Fruit fly (Drosophila melanogaster) whole organism, adult: ENCODE measurements around the gene CG31342.

ENCODE experiments used
- CG11617 ChIP-seq: fragments of 200-800 bp; sonication (Bioruptor generic); optimal IDR thresholded peaks from 2 replicates; lab custom pipeline; 2017; ENCODE audit warnings: mild to moderate bottlenecking, missing biosample characterization, missing genetic modification reagents, missing genetic modification characterization
- CG12768 ChIP-seq: fragments of 200-800 bp; sonication (Bioruptor generic); optimal IDR thresholded peaks from 2 replicates; lab custom pipeline; 2017; ENCODE audit warnings: missing biosample characterization, missing genetic modification characterization, mild to moderate bottlenecking, moderate library complexity, missing genetic modification reagents
- CG14711 ChIP-seq: fragments of 200-800 bp; sonication (Bioruptor generic); optimal IDR thresholded peaks from 2 replicates; lab custom pipeline; 2018; ENCODE audit warnings: missing biosample characterization, mild to moderate bottlenecking, missing genetic modification characterization, moderate library complexity
- CG1620 ChIP-seq: fragments of 200-800 bp; sonication (Bioruptor generic); optimal IDR thresholded peaks from 2 replicates; lab custom pipeline; 2016; ENCODE audit warnings: missing biosample characterization, missing genetic modification characterization
- CG33017 ChIP-seq: fragments of 200-800 bp; sonication (Bioruptor generic); optimal IDR thresholded peaks from 2 replicates; lab custom pipeline; 2018; ENCODE audit warnings: missing biosample characterization, mild to moderate bottlenecking, missing genetic modification characterization, moderate library complexity
- CG5204 ChIP-seq: fragments of 200-800 bp; sonication (Bioruptor generic); optimal IDR thresholded peaks from 2 replicates; lab custom pipeline; 2016; ENCODE audit warnings: missing biosample characterization, missing genetic modification characterization
- CG7045 ChIP-seq: fragments of 200-800 bp; sonication (Bioruptor generic); optimal IDR thresholded peaks from 2 replicates; lab custom pipeline; 2017; ENCODE audit warnings: missing biosample characterization, mild to moderate bottlenecking, missing genetic modification characterization
- CG7101 ChIP-seq: fragments of 200-800 bp; sonication (Bioruptor generic); optimal IDR thresholded peaks from 2 replicates; lab custom pipeline; 2018; ENCODE audit warnings: missing biosample characterization, mild to moderate bottlenecking, missing genetic modification characterization, moderate library complexity
- Clk ChIP-seq: fragments of 200-800 bp; sonication (Bioruptor generic); optimal IDR thresholded peaks from 2 replicates; lab custom pipeline; 2017; ENCODE audit warnings: missing biosample characterization, missing genetic modification characterization
- Crg-1 ChIP-seq: fragments of 200-800 bp; sonication (Bioruptor generic); optimal IDR thresholded peaks from 2 replicates; lab custom pipeline; 2016; ENCODE audit warnings: missing biosample characterization, missing genetic modification characterization
- Hr96 ChIP-seq: fragments of 200-800 bp; sonication (Bioruptor generic); optimal IDR thresholded peaks from 2 replicates; lab custom pipeline; 2016; ENCODE audit warnings: missing biosample characterization, missing genetic modification characterization
- Mnt ChIP-seq: fragments of 200-800 bp; sonication (Bioruptor generic); optimal IDR thresholded peaks from 2 replicates; lab custom pipeline; 2016; ENCODE audit warnings: missing biosample characterization, mild to moderate bottlenecking, missing genetic modification characterization
- bab1 ChIP-seq: fragments of 200-800 bp; sonication (Bioruptor generic); optimal IDR thresholded peaks from 3 replicates; lab custom pipeline; 2019; ENCODE audit warnings: missing biosample characterization, mild to moderate bottlenecking, missing genetic modification characterization, moderate library complexity
- cic ChIP-seq: fragments of 200-800 bp; sonication (Bioruptor generic); optimal IDR thresholded peaks from 2 replicates; lab custom pipeline; 2017; ENCODE audit warnings: missing biosample characterization, mild to moderate bottlenecking, missing genetic modification characterization, moderate library complexity
- cnc ChIP-seq, 2 experiments: fragments of >200 bp; optimal IDR thresholded peaks; 2 replicates each; lab custom pipeline; 2017
- kay ChIP-seq: fragments of 200-800 bp; sonication (Bioruptor generic); peaks from one replicate; lab custom pipeline; 2016; ENCODE audit warnings: missing biosample characterization, missing genetic modification characterization, borderline replicate concordance
- ovo ChIP-seq: fragments of 200-800 bp; sonication (Bioruptor generic); optimal IDR thresholded peaks from 2 replicates; lab custom pipeline; 2016; ENCODE audit warnings: missing biosample characterization, missing genetic modification characterization
- pad ChIP-seq: fragments of 200-800 bp; sonication (Bioruptor generic); optimal IDR thresholded peaks from 3 replicates; lab custom pipeline; 2017; ENCODE audit warnings: missing biosample characterization, missing genetic modification characterization, mild to moderate bottlenecking, moderate library complexity, missing genetic modification reagents
- tj ChIP-seq: fragments of 200-800 bp; sonication (Bioruptor generic); optimal IDR thresholded peaks from 3 replicates; lab custom pipeline; 2017; ENCODE audit warnings: missing biosample characterization, mild to moderate bottlenecking, missing genetic modification characterization, moderate library complexity
- toe ChIP-seq: fragments of 200-800 bp; sonication (Bioruptor generic); optimal IDR thresholded peaks from 2 replicates; lab custom pipeline; 2016; ENCODE audit warnings: missing biosample characterization, missing genetic modification characterization

CG31342 gene

dm6 chr3R:12981334-12982166 is 4.3 kb upstream of the CG31342 start:
- TF ChIP-seq CG12768 (GFP tag; lab: Kevin White, UChicago) = peak; percentile 77
- TF ChIP-seq Clk (GFP tag; lab: Kevin White, UChicago) = peak; percentile 16
- TF ChIP-seq CG5204 (GFP tag; lab: Kevin White, UChicago) = peak; percentile 59
- peak; percentile 76 for TF ChIP-seq CG7045 (GFP tag; lab: Kevin White, UChicago)
- TF ChIP-seq CG11617 (GFP tag; lab: Kevin White, UChicago) = peak; percentile 61
- no peak for TF ChIP-seq CG14711 (tag; lab: Kevin White, UChicago)
- peak; percentile 27 for TF ChIP-seq toe (GFP tag; lab: Kevin White, UChicago)
- TF ChIP-seq CG33017 (tag; lab: Kevin White, UChicago) = peak; percentile 79
- no peak for TF ChIP-seq CG1620
- no peak for TF ChIP-seq ovo (GFP tag; lab: Kevin White, UChicago)
- peak; percentile 9 for TF ChIP-seq pad (GFP tag; lab: Kevin White, UChicago)
- peak; percentile 39 for TF ChIP-seq bab1
- TF ChIP-seq CG7101 (tag; lab: Kevin White, UChicago) = peak; percentile 41
- TF ChIP-seq tj = no peak

- TF ChIP-seq bab1 (peak; percentile 72), pad (GFP tag; lab: Kevin White, UChicago) (peak; percentile 47), CG7045 (GFP tag; lab: Kevin White, UChicago) (peak; percentile 44), CG5204 (GFP tag; lab: Kevin White, UChicago) (peak; percentile 75), kay (GFP tag; lab: Kevin White, UChicago) (peak; percentile 54), ovo (GFP tag; lab: Kevin White, UChicago) (peak; percentile 72), CG12768 (GFP tag; lab: Kevin White, UChicago) (peak; percentile 80), CG14711 (tag; lab: Kevin White, UChicago) (peak; percentile 93), CG7101 (tag; lab: Kevin White, UChicago) (peak; percentile 81), Mnt (GFP tag; lab: Kevin White, UChicago) (peak; percentile 44), cic (peak; percentile 91), CG33017 (tag; lab: Kevin White, UChicago) (peak; percentile 82), Crg-1 (peak; percentile 35), tj (peak; percentile 89), Hr96 (GFP tag; lab: Kevin White, UChicago) (no peak), Clk (GFP tag; lab: Kevin White, UChicago) (peak; percentile 76), CG1620 (peak; percentile 13), CG11617 (GFP tag; lab: Kevin White, UChicago) (peak; percentile 83), toe (GFP tag; lab: Kevin White, UChicago) (peak; percentile 56), cnc (optimal IDR thresholded peaks at IDR 0.05; lab: Kevin White, UChicago) (no peak)
Observed at dm6 chr3R:12982167-12982981, 3.5 kb upstream of the CG31342 start.

- TF ChIP-seq Mnt (GFP tag; lab: Kevin White, UChicago) (peak; percentile 24), CG11617 (GFP tag; lab: Kevin White, UChicago) (no peak), CG1620 (no peak), CG7045 (GFP tag; lab: Kevin White, UChicago) (no peak), Hr96 (GFP tag; lab: Kevin White, UChicago) (no peak), cic (peak; percentile 78), CG7101 (tag; lab: Kevin White, UChicago) (no peak), kay (GFP tag; lab: Kevin White, UChicago) (peak; percentile 98), CG12768 (GFP tag; lab: Kevin White, UChicago) (no peak)
Observed at dm6 chr3R:12982982-12983633, 2.7 kb upstream of the CG31342 start.

dm6 chr3R:12988411-12988810 is 2.6 kb downstream of the CG31342 start, which contains the start of gene CG14383:
CG14383 (minus strand) TSS chr3R:12988511.
- no peak for TF ChIP-seq kay (GFP tag; lab: Kevin White, UChicago)
- TF ChIP-seq cnc (optimal IDR thresholded peaks at IDR 0.05; lab: Kevin White, UChicago) = no peak
- TF ChIP-seq CG33017 (tag; lab: Kevin White, UChicago) = no peak
- TF ChIP-seq CG11617 (GFP tag; lab: Kevin White, UChicago) = no peak
- no peak for TF ChIP-seq Crg-1
- TF ChIP-seq toe (GFP tag; lab: Kevin White, UChicago) = no peak
- no peak for TF ChIP-seq CG7101 (tag; lab: Kevin White, UChicago)
- no peak for TF ChIP-seq tj

- no peak for TF ChIP-seq Mnt (GFP tag; lab: Kevin White, UChicago)
- TF ChIP-seq CG11617 (GFP tag; lab: Kevin White, UChicago) = no peak
- no peak for TF ChIP-seq CG33017 (tag; lab: Kevin White, UChicago)
- TF ChIP-seq CG5204 (GFP tag; lab: Kevin White, UChicago) = no peak
- no peak for TF ChIP-seq ovo (GFP tag; lab: Kevin White, UChicago)
- TF ChIP-seq Clk (GFP tag; lab: Kevin White, UChicago) = no peak
- TF ChIP-seq CG1620 = no peak
- TF ChIP-seq kay (GFP tag; lab: Kevin White, UChicago) = no peak
- TF ChIP-seq Hr96 (GFP tag; lab: Kevin White, UChicago) = no peak
- TF ChIP-seq CG7045 (GFP tag; lab: Kevin White, UChicago) = no peak
- TF ChIP-seq bab1 = no peak
- TF ChIP-seq cnc (optimal IDR thresholded peaks at IDR 0.05; lab: Kevin White, UChicago) = no peak
- no peak for TF ChIP-seq CG7101 (tag; lab: Kevin White, UChicago)
Observed at dm6 chr3R:12993018-12993417, 7.2 kb downstream of the CG31342 start, which contains the start of gene yellow-f. yellow-f (minus strand) TSS chr3R:12993201.
